Worm (Caenorhabditis elegans) whole organism, L1 larva: ENCODE data around the gene nlp-36.

Experiments used
- C04F5.9 ChIP-seq: sonication (generic microtip); optimal IDR thresholded peaks from 2 replicates; lab custom pipeline; 2016; ENCODE audit warnings: missing genetic modification characterization, missing compliant biosample characterization
- C16A3.4 ChIP-seq: fragments of 150-350 bp; optimal IDR thresholded peaks from 2 replicates; lab custom pipeline; 2014; ENCODE audit warnings: missing biosample characterization, missing genetic modification characterization
- C34B4.2 ChIP-seq: sonication (generic microtip); optimal IDR thresholded peaks from 2 replicates; lab custom pipeline; 2017; ENCODE audit warnings: mild to moderate bottlenecking, missing genetic modification characterization, missing compliant biosample characterization
- F16B12.6 ChIP-seq: fragments of 150-350 bp; optimal IDR thresholded peaks from 2 replicates; lab custom pipeline; 2014; ENCODE audit warnings: missing biosample characterization, missing genetic modification characterization
- aha-1 ChIP-seq: fragments of 150-350 bp; optimal IDR thresholded peaks from 2 replicates; lab custom pipeline; 2014; ENCODE audit warnings: missing biosample characterization, missing genetic modification characterization
- aly-2 ChIP-seq: fragments of 150-350 bp; optimal IDR thresholded peaks from 2 replicates; lab custom pipeline; 2014; ENCODE audit warnings: missing biosample characterization, missing genetic modification characterization
- dpl-1 ChIP-seq, 3 experiments: fragments of 150-350 bp in 2 of 3; sonication (generic microtip) in 1 of 3; optimal IDR thresholded peaks; 2 replicates each; lab custom pipeline; 2014 to 2017; ENCODE audit warnings: missing biosample characterization in 3 of 3, missing genetic modification characterization in 3 of 3, missing genetic modification reagents in 3 of 3
- dsc-1 ChIP-seq: sonication (generic microtip); optimal IDR thresholded peaks from 2 replicates; lab custom pipeline; 2016; ENCODE audit warnings: mild to moderate bottlenecking, missing genetic modification characterization, missing compliant biosample characterization
- efl-1 ChIP-seq, 4 experiments: fragments of 150-350 bp; optimal IDR thresholded peaks in 3 of 4; peaks in 1 of 4; 1 replicate in 1 of 4; 2 replicates in 3 of 4; lab custom pipeline; 2014; ENCODE audit warnings: missing biosample characterization in 2 of 4, missing genetic modification characterization in 2 of 4, missing genetic modification reagents in 2 of 4
- efl-3 ChIP-seq: fragments of 200-800 bp; sonication (Bioruptor generic); optimal IDR thresholded peaks from 2 replicates; lab custom pipeline; 2018; ENCODE audit warnings: mild to moderate bottlenecking, missing genetic modification characterization, missing compliant biosample characterization
- elt-2 ChIP-seq: sonication (generic microtip); optimal IDR thresholded peaks from 2 replicates; lab custom pipeline; 2016; ENCODE audit warnings: missing genetic modification characterization, mild to moderate bottlenecking, inconsistent platforms, missing compliant biosample characterization, missing genetic modification reagents
- ets-5 ChIP-seq: fragments of 200-800 bp; sonication (Bioruptor generic); IDR thresholded peaks from 2 replicates; pipeline ENCODE4 v1.3.6; 2022; ENCODE audit warnings: missing genetic modification characterization, missing compliant biosample characterization
- fkh-4 ChIP-seq: sonication (generic microtip); optimal IDR thresholded peaks from 2 replicates; lab custom pipeline; 2016; ENCODE audit warnings: missing compliant biosample characterization, missing genetic modification characterization, borderline replicate concordance
- fkh-8 ChIP-seq: sonication (generic microtip); optimal IDR thresholded peaks from 2 replicates; lab custom pipeline; 2016; ENCODE audit warnings: mild to moderate bottlenecking, missing genetic modification characterization, missing compliant biosample characterization
- hlh-17 ChIP-seq: fragments of 200-800 bp; sonication (Bioruptor generic); optimal IDR thresholded peaks from 2 replicates; lab custom pipeline; 2018; ENCODE audit warnings: missing genetic modification characterization, mild to moderate bottlenecking, missing compliant biosample characterization, moderate library complexity, borderline replicate concordance
- lin-15B ChIP-seq: fragments of 150-350 bp; sonication (generic microtip); optimal IDR thresholded peaks from 3 replicates; lab custom pipeline; 2014; ENCODE audit warnings: missing biosample characterization, missing genetic modification characterization
- lin-35 ChIP-seq, 2 experiments: fragments of 150-350 bp; optimal IDR thresholded peaks; 2 replicates each; lab custom pipeline; 2014; ENCODE audit warnings: missing biosample characterization in 2 of 2, missing genetic modification characterization in 2 of 2, missing genetic modification reagents in 2 of 2
- lin-39 ChIP-seq: fragments of 150-350 bp; optimal IDR thresholded peaks from 2 replicates; lab custom pipeline; 2014; ENCODE audit warnings: missing biosample characterization, missing genetic modification reagents, missing genetic modification characterization
- lir-3 ChIP-seq: sonication (generic microtip); optimal IDR thresholded peaks from 2 replicates; lab custom pipeline; 2016; ENCODE audit warnings: mild to moderate bottlenecking, missing genetic modification characterization, moderate library complexity, missing compliant biosample characterization; ENCODE audit not compliant: poor library complexity
- lsy-2 ChIP-seq, 2 experiments: fragments of 150-350 bp; optimal IDR thresholded peaks; 2 replicates each; lab custom pipeline; 2014; ENCODE audit warnings: missing biosample characterization in 2 of 2, missing genetic modification characterization in 2 of 2
- mdl-1 ChIP-seq, 2 experiments: fragments of 150-350 bp; optimal IDR thresholded peaks; 2 replicates each; lab custom pipeline; 2014 to 2017; ENCODE audit warnings: missing biosample characterization in 2 of 2, missing genetic modification characterization in 2 of 2, inconsistent platforms in 1 of 2
- mef-2 ChIP-seq: fragments of 150-350 bp; optimal IDR thresholded peaks from 2 replicates; lab custom pipeline; 2014; ENCODE audit warnings: missing biosample characterization, missing genetic modification characterization
- nhr-12 ChIP-seq: sonication (generic microtip); optimal IDR thresholded peaks from 2 replicates; lab custom pipeline; 2017; ENCODE audit warnings: missing biosample characterization, missing genetic modification characterization
- nhr-19 ChIP-seq: fragments of 200-800 bp; sonication (Bioruptor generic); conservative IDR thresholded peaks from 2 replicates; pipeline ENCODE4 v1.3.6; 2022; ENCODE audit warnings: missing genetic modification characterization, missing compliant biosample characterization
- nhr-237 ChIP-seq: fragments of 150-350 bp; optimal IDR thresholded peaks from 2 replicates; lab custom pipeline; 2014; ENCODE audit warnings: missing biosample characterization, missing genetic modification characterization
- nhr-28 ChIP-seq: fragments of 150-350 bp; optimal IDR thresholded peaks from 2 replicates; lab custom pipeline; 2014; ENCODE audit warnings: missing biosample characterization, missing genetic modification characterization
- nhr-71 ChIP-seq: sonication (generic microtip); optimal IDR thresholded peaks from 2 replicates; lab custom pipeline; 2016; ENCODE audit warnings: mild to moderate bottlenecking, missing genetic modification characterization, moderate library complexity, missing compliant biosample characterization
- nhr-84 ChIP-seq: sonication (generic microtip); optimal IDR thresholded peaks from 2 replicates; lab custom pipeline; 2017; ENCODE audit warnings: missing biosample characterization, missing genetic modification characterization
- nhr-90 ChIP-seq: sonication (generic microtip); optimal IDR thresholded peaks from 2 replicates; lab custom pipeline; 2016; ENCODE audit warnings: mild to moderate bottlenecking, missing genetic modification characterization, missing compliant biosample characterization; ENCODE audit not compliant: poor library complexity
- pqm-1 ChIP-seq: sonication (generic microtip); optimal IDR thresholded peaks from 3 replicates; lab custom pipeline; 2017; ENCODE audit warnings: missing biosample characterization, missing genetic modification characterization
- rnt-1 ChIP-seq: sonication (generic microtip); optimal IDR thresholded peaks from 2 replicates; lab custom pipeline; 2016; ENCODE audit warnings: mild to moderate bottlenecking, missing genetic modification characterization, moderate library complexity, missing compliant biosample characterization
- skn-1 ChIP-seq: fragments of 150-350 bp; optimal IDR thresholded peaks from 2 replicates; lab custom pipeline; 2014; ENCODE audit warnings: missing biosample characterization, missing genetic modification characterization
- sox-4 ChIP-seq: sonication (generic microtip); optimal IDR thresholded peaks from 2 replicates; lab custom pipeline; 2016; ENCODE audit warnings: missing genetic modification characterization, missing compliant biosample characterization
- sup-37 ChIP-seq: fragments of 200-800 bp; sonication (Bioruptor generic); optimal IDR thresholded peaks from 2 replicates; lab custom pipeline; 2018; ENCODE audit warnings: mild to moderate bottlenecking, missing genetic modification characterization, missing compliant biosample characterization
- swsn-7 ChIP-seq: sonication (generic microtip); optimal IDR thresholded peaks from 2 replicates; lab custom pipeline; 2016; ENCODE audit warnings: missing genetic modification characterization, missing compliant biosample characterization
- unc-30 ChIP-seq: sonication (generic microtip); optimal IDR thresholded peaks from 2 replicates; lab custom pipeline; 2017; ENCODE audit warnings: missing biosample characterization, missing genetic modification characterization
- unc-62 ChIP-seq: fragments of 150-350 bp; optimal IDR thresholded peaks from 2 replicates; lab custom pipeline; 2014; ENCODE audit warnings: missing biosample characterization, missing genetic modification reagents, missing genetic modification characterization
- unc-98 ChIP-seq: fragments of 200-800 bp; sonication (Bioruptor generic); IDR thresholded peaks from 2 replicates; pipeline ENCODE4 v1.3.6; 2022; ENCODE audit warnings: missing genetic modification characterization, missing compliant biosample characterization
- vab-15 ChIP-seq: sonication (generic microtip); optimal IDR thresholded peaks from 2 replicates; lab custom pipeline; 2017; ENCODE audit warnings: missing genotype, mild to moderate bottlenecking, missing genetic modification characterization, missing compliant biosample characterization
- zag-1 ChIP-seq: fragments of 150-350 bp; optimal IDR thresholded peaks from 2 replicates; lab custom pipeline; 2014; ENCODE audit warnings: missing biosample characterization, missing genetic modification characterization
- ztf-11 ChIP-seq, 2 experiments: sonication (generic microtip); optimal IDR thresholded peaks; 2 replicates each; lab custom pipeline; 2016 to 2017; ENCODE audit warnings: missing genetic modification characterization in 2 of 2, missing biosample characterization in 1 of 2, missing compliant biosample characterization in 1 of 2

nlp-36 gene

ce11 chrIII:9483716-9484115 lies 4.8 kb upstream of the nlp-36 start (continued):
- TF ChIP-seq ets-5 (GFP tag; lab: Robert Waterston, UW) (no peak), hlh-17 (GFP tag; lab: Kevin White, UChicago) (no peak), lin-35 (GFP tag; optimal IDR thresholded peaks at IDR 0.05; lab: Kevin White, UChicago) (peak in 1 of 2 experiments; percentile 32), aly-2 (no peak), unc-98 (GFP tag; lab: Robert Waterston, UW) (no peak), lsy-2 (tag; optimal IDR thresholded peaks at IDR 0.05; lab: Kevin White, UChicago) (peak in 1 of 2 experiments; percentile 64), dsc-1 (peak; percentile 96), unc-62 (GFP tag; lab: Kevin White, UChicago) (no peak), vab-15 (no peak), sox-4 (tag; lab: Kevin White, UChicago) (no peak), mef-2 (tag; lab: Kevin White, UChicago) (no peak), fkh-4 (tag; lab: Kevin White, UChicago) (peak; percentile 58), nhr-71 (tag; lab: Kevin White, UChicago) (peak; percentile 50), dpl-1 (GFP tag; optimal IDR thresholded peaks at IDR 0.05; lab: Kevin White, UChicago) (peak in 1 of 3 experiments; percentile 41), elt-2 (tag; lab: Kevin White, UChicago) (no peak), sup-37 (no peak), lir-3 (no peak)
- TF ChIP-seq, all 84 proteins: peak for 19

- TF ChIP-seq nhr-12 (tag; lab: Kevin White, UChicago), result no peak
- TF ChIP-seq nhr-237 (tag; lab: Kevin White, UChicago), result no peak
- TF ChIP-seq aha-1 (tag; lab: Kevin White, UChicago), result no peak
Observed at ce11 chrIII:9485373-9485772, 3.2 kb upstream of the nlp-36 start, which contains the start of gene bre-3. bre-3 (minus strand) TSS chrIII:9485473.

ce11 chrIII:9487454-9487853 lies 1.1 kb upstream of the nlp-36 start:
- no peak for TF ChIP-seq nhr-19 (GFP tag; lab: Robert Waterston, UW)
- TF ChIP-seq elt-2 (tag; lab: Kevin White, UChicago), result peak; percentile 6

- TF ChIP-seq swsn-7 (tag; lab: Kevin White, UChicago), result no peak
Observed at ce11 chrIII:9488027-9488426, 504 bp upstream of the nlp-36 start.

- TF ChIP-seq skn-1 (tag; lab: Kevin White, UChicago) (no peak), lin-39 (no peak), nhr-12 (tag; lab: Kevin White, UChicago) (no peak), nhr-84 (no peak), zag-1 (tag; lab: Kevin White, UChicago) (no peak), dpl-1 (GFP tag; optimal IDR thresholded peaks at IDR 0.05; lab: Kevin White, UChicago) (no peak), efl-1 (optimal IDR thresholded peaks at IDR 0.05; lab: Kevin White, UChicago) (no peak), efl-1 (GFP tag; optimal IDR thresholded peaks at IDR 0.05 in 1 of 2; lab: Kevin White, UChicago) (peak in 1 of 2 experiments; percentile 91), ztf-11 (tag; optimal IDR thresholded peaks at IDR 0.05; lab: Kevin White, UChicago) (no peak), C34B4.2 (no peak)
Observed at ce11 chrIII:9489798-9490197, 1.3 kb downstream of the nlp-36 start.

ce11 chrIII:9490783-9491547 lies 2.4 kb downstream of the nlp-36 start, which contains the start of the genes dars-1 and ctr-9:
dars-1 (minus strand) TSS chrIII:9491215.
ctr-9 (plus strand) TSS chrIII:9491396.
- TF ChIP-seq mdl-1 (tag; optimal IDR thresholded peaks at IDR 0.05; lab: Kevin White, UChicago), result no peak
- TF ChIP-seq fkh-8, result no peak
- no peak for TF ChIP-seq C04F5.9
- TF ChIP-seq fkh-4 (tag; lab: Kevin White, UChicago), result no peak
- peak; percentile 86 for TF ChIP-seq F16B12.6 (tag; lab: Kevin White, UChicago)
- peak; percentile 14 to 47 for TF ChIP-seq lsy-2 (tag; optimal IDR thresholded peaks at IDR 0.05; lab: Kevin White, UChicago)
- TF ChIP-seq rnt-1 (tag; lab: Kevin White, UChicago), result no peak
- no peak for TF ChIP-seq C16A3.4 (tag; lab: Kevin White, UChicago)
- no peak for TF ChIP-seq pqm-1 (tag; lab: Kevin White, UChicago)
- no peak for TF ChIP-seq efl-3 (GFP tag; lab: Kevin White, UChicago)
- no peak for TF ChIP-seq unc-30 (tag; lab: Kevin White, UChicago)
- no peak for TF ChIP-seq C34B4.2
- no peak for TF ChIP-seq nhr-90 (tag; lab: Kevin White, UChicago)
- no peak for TF ChIP-seq zag-1 (tag; lab: Kevin White, UChicago)
- TF ChIP-seq dsc-1, result no peak
- no peak for TF ChIP-seq nhr-28
- TF ChIP-seq dpl-1 (GFP tag; optimal IDR thresholded peaks at IDR 0.05; lab: Kevin White, UChicago), result peak; percentile 10 to 59 (median 48)
- TF ChIP-seq sup-37, result no peak
- no peak for TF ChIP-seq lin-15B (tag; lab: Kevin White, UChicago)
